Worm (Caenorhabditis elegans) whole organism, mixed stage, embryonic: ENCODE measurements around the gene T09A12.1.

ENCODE experiments used
- M03D4.4 ChIP-seq: sonication (generic microtip); optimal IDR thresholded peaks from 2 replicates; lab custom pipeline; 2017; ENCODE audit warnings: mild to moderate bottlenecking, missing genetic modification characterization, missing compliant biosample characterization
- bed-3 ChIP-seq: fragments of 200-800 bp; sonication (Bioruptor generic); optimal IDR thresholded peaks from 3 replicates; lab custom pipeline; 2018; ENCODE audit warnings: mild to moderate bottlenecking, missing genetic modification characterization, moderate library complexity, missing compliant biosample characterization
- blmp-1 ChIP-seq: fragments of 150-350 bp; optimal IDR thresholded peaks from 2 replicates; lab custom pipeline; 2014; ENCODE audit warnings: missing biosample characterization, missing genetic modification characterization
- ceh-39 ChIP-seq: fragments of 150-350 bp; optimal IDR thresholded peaks from 2 replicates; lab custom pipeline; 2014; ENCODE audit warnings: missing biosample characterization, missing genetic modification characterization
- ceh-43 ChIP-seq: fragments of 200-800 bp; sonication (Bioruptor generic); optimal IDR thresholded peaks from 2 replicates; lab custom pipeline; 2018; ENCODE audit warnings: mild to moderate bottlenecking, missing genetic modification characterization, moderate library complexity, missing compliant biosample characterization
- ceh-83 ChIP-seq: fragments of 200-800 bp; sonication (Bioruptor generic); optimal IDR thresholded peaks from 2 replicates; lab custom pipeline; 2018; ENCODE audit warnings: mild to moderate bottlenecking, missing genetic modification characterization, missing compliant biosample characterization
- ces-1 ChIP-seq: fragments of 150-350 bp; optimal IDR thresholded peaks from 2 replicates; lab custom pipeline; 2014; ENCODE audit warnings: missing biosample characterization, missing genetic modification reagents, missing genetic modification characterization
- cnd-1 ChIP-seq: fragments of 200-800 bp; sonication (Bioruptor generic); optimal IDR thresholded peaks from 2 replicates; lab custom pipeline; 2018; ENCODE audit warnings: mild to moderate bottlenecking, missing genetic modification characterization, missing compliant biosample characterization
- drap-1 ChIP-seq: fragments of 200-800 bp; sonication (Bioruptor generic); optimal IDR thresholded peaks from 3 replicates; lab custom pipeline; 2018; ENCODE audit warnings: mild to moderate bottlenecking, missing genetic modification characterization, missing compliant biosample characterization
- elt-1 ChIP-seq: sonication (generic microtip); optimal IDR thresholded peaks from 2 replicates; lab custom pipeline; 2017; ENCODE audit warnings: missing genetic modification characterization, mild to moderate bottlenecking, missing compliant biosample characterization, antibody characterized with exemption, moderate library complexity, borderline replicate concordance; ENCODE audit not compliant: insufficient read depth
- elt-3 ChIP-seq: fragments of 150-350 bp; optimal IDR thresholded peaks from 2 replicates; lab custom pipeline; 2014; ENCODE audit warnings: missing biosample characterization, missing genetic modification characterization
- flh-1 ChIP-seq: fragments of 200-800 bp; sonication (Bioruptor generic); optimal IDR thresholded peaks from 2 replicates; lab custom pipeline; 2018; ENCODE audit warnings: mild to moderate bottlenecking, missing genetic modification characterization, moderate library complexity, missing compliant biosample characterization
- ham-2 ChIP-seq: fragments of 200-800 bp; sonication (Bioruptor generic); optimal IDR thresholded peaks from 2 replicates; lab custom pipeline; 2018; ENCODE audit warnings: mild to moderate bottlenecking, missing genetic modification characterization, missing compliant biosample characterization
- hlh-1 ChIP-seq: fragments of 150-350 bp; optimal IDR thresholded peaks from 2 replicates; lab custom pipeline; 2014; ENCODE audit warnings: missing biosample characterization, missing genetic modification reagents, missing genetic modification characterization
- lin-13 ChIP-seq: fragments of 150-350 bp; optimal IDR thresholded peaks from 2 replicates; lab custom pipeline; 2014; ENCODE audit warnings: missing biosample characterization, missing genetic modification characterization
- lin-32 ChIP-seq: fragments of 200-800 bp; sonication (Bioruptor generic); optimal IDR thresholded peaks from 2 replicates; lab custom pipeline; 2018; ENCODE audit warnings: mild to moderate bottlenecking, missing genetic modification characterization, missing compliant biosample characterization
- lsy-2 ChIP-seq: fragments of 150-350 bp; optimal IDR thresholded peaks from 2 replicates; lab custom pipeline; 2014; ENCODE audit warnings: missing biosample characterization, missing genetic modification characterization
- mab-5 ChIP-seq: fragments of 150-350 bp; optimal IDR thresholded peaks from 2 replicates; lab custom pipeline; 2014; ENCODE audit warnings: missing biosample characterization, missing genetic modification characterization
- mep-1 ChIP-seq: fragments of 150-350 bp; optimal IDR thresholded peaks from 2 replicates; lab custom pipeline; 2017; ENCODE audit warnings: missing biosample characterization, missing genetic modification reagents, missing genetic modification characterization, inconsistent platforms
- mls-2 ChIP-seq: sonication (generic microtip); optimal IDR thresholded peaks from 2 replicates; lab custom pipeline; 2016; ENCODE audit warnings: mild to moderate bottlenecking, missing genetic modification characterization, moderate library complexity, missing compliant biosample characterization
- nhr-12 ChIP-seq: fragments of 150-350 bp; optimal IDR thresholded peaks from 2 replicates; lab custom pipeline; 2014; ENCODE audit warnings: missing biosample characterization, missing genetic modification characterization
- nhr-2 ChIP-seq: fragments of 150-350 bp; optimal IDR thresholded peaks from 2 replicates; lab custom pipeline; 2014; ENCODE audit warnings: missing biosample characterization, missing genetic modification characterization
- nhr-237 ChIP-seq: fragments of 150-350 bp; optimal IDR thresholded peaks from 2 replicates; lab custom pipeline; 2014; ENCODE audit warnings: missing biosample characterization, missing genetic modification characterization
- nhr-28 ChIP-seq: fragments of 150-350 bp; optimal IDR thresholded peaks from 2 replicates; lab custom pipeline; 2014; ENCODE audit warnings: missing biosample characterization, missing genetic modification characterization
- nhr-76 ChIP-seq: sonication (generic microtip); optimal IDR thresholded peaks from 2 replicates; lab custom pipeline; 2017; ENCODE audit warnings: missing biosample characterization, missing genetic modification characterization
- pha-4 ChIP-seq: fragments of 150-350 bp; optimal IDR thresholded peaks from 2 replicates; lab custom pipeline; 2018; ENCODE audit warnings: missing biosample characterization, missing genetic modification reagents, missing genetic modification characterization
- sem-2 ChIP-seq: fragments of 200-800 bp; sonication (Bioruptor generic); optimal IDR thresholded peaks from 2 replicates; lab custom pipeline; 2018; ENCODE audit warnings: mild to moderate bottlenecking, missing genetic modification characterization, missing compliant biosample characterization
- snpc-4 ChIP-seq: fragments of 150-350 bp; optimal IDR thresholded peaks from 2 replicates; lab custom pipeline; 2014; ENCODE audit warnings: missing biosample characterization, missing genetic modification characterization
- sptf-1 ChIP-seq: sonication (generic microtip); optimal IDR thresholded peaks from 2 replicates; lab custom pipeline; 2017; ENCODE audit warnings: mild to moderate bottlenecking, missing genetic modification characterization, moderate library complexity, missing compliant biosample characterization
- tbx-8 ChIP-seq: fragments of 200-800 bp; sonication (Bioruptor generic); optimal IDR thresholded peaks from 2 replicates; lab custom pipeline; 2018; ENCODE audit warnings: mild to moderate bottlenecking, missing genetic modification characterization, moderate library complexity, missing compliant biosample characterization
- unc-120 ChIP-seq: sonication (generic microtip); optimal IDR thresholded peaks from 2 replicates; lab custom pipeline; 2017; ENCODE audit warnings: missing genetic modification characterization, missing compliant biosample characterization; ENCODE audit not compliant: poor library complexity, severe bottlenecking
- unc-39 ChIP-seq: fragments of 150-350 bp; optimal IDR thresholded peaks from 2 replicates; lab custom pipeline; 2014; ENCODE audit warnings: missing biosample characterization, missing genetic modification characterization
- unc-62 ChIP-seq: fragments of 150-350 bp; optimal IDR thresholded peaks from 2 replicates; lab custom pipeline; 2014; ENCODE audit warnings: missing biosample characterization, missing genetic modification reagents, missing genetic modification characterization
- zip-8 ChIP-seq: fragments of 150-350 bp; optimal IDR thresholded peaks from 2 replicates; lab custom pipeline; 2014; ENCODE audit warnings: missing biosample characterization, missing genetic modification characterization
- ztf-11 ChIP-seq: fragments of 150-350 bp; optimal IDR thresholded peaks from 2 replicates; lab custom pipeline; 2014; ENCODE audit warnings: missing biosample characterization, missing genetic modification characterization

Gene T09A12.1

DNA sequence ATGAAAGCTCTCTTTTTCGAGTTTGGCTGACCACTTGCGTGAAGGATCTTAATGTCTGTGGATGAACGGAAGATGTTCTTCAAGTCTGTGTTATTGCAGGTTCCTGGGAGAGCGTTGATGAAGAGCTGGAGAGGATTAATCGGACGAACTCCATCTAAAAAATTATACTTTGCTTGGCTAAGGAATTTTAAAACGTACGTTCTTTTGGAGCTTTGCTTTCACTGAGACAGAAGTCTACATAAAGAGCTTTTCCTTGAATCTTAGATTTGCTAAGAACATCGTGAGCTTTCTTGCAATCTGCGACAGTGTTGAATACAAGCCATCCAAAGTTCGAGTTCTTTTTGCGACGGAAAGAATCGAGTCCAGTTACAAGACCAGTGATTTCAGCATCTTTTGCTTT, 43.1 kb downstream of the T09A12.1 start:
- TF ChIP-seq zip-8 (no peak), ces-1 (GFP tag; lab: Kevin White, UChicago) (no peak), hlh-1 (tag; lab: Kevin White, UChicago) (no peak), flh-1 (GFP tag; lab: Kevin White, UChicago) (no peak), nhr-76 (tag; lab: Kevin White, UChicago) (no peak), ceh-39 (tag; lab: Kevin White, UChicago) (no peak), ztf-11 (tag; lab: Kevin White, UChicago) (no peak), nhr-2 (tag; lab: Kevin White, UChicago) (no peak), ceh-83 (GFP tag; lab: Kevin White, UChicago) (no peak), snpc-4 (tag; lab: Kevin White, UChicago) (no peak), lsy-2 (tag; lab: Kevin White, UChicago) (no peak), ham-2 (GFP tag; lab: Kevin White, UChicago) (no peak), unc-39 (tag; lab: Kevin White, UChicago) (no peak), blmp-1 (tag; lab: Kevin White, UChicago) (no peak), unc-62 (no peak), nhr-12 (tag; lab: Kevin White, UChicago) (no peak), mls-2 (tag; lab: Kevin White, UChicago) (no peak), sptf-1 (tag; lab: Kevin White, UChicago) (no peak), tbx-8 (GFP tag; lab: Kevin White, UChicago) (no peak)
- TF ChIP-seq, all 35 proteins: peak for 0

DNA sequence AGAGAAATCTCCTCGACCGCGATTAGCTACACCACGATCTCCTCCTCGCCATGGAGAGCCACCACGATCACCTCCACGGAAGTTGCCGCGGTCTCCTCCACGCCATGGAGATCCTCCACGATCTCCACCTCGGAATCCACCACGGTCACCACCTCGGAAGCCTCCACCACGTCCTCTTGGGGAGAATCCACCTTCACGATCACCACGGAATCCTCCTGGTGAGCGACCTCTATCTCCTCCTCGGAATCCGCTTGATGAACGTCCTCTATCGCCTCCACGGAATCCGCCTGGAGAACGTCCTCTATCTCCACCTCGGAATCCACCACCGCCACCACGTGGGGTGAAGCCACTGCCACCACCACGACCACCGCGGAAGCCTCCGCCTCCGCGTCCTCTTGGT, 44.9 kb downstream of the T09A12.1 start:
- TF ChIP-seq ceh-83 (GFP tag; lab: Kevin White, UChicago) (no peak), ceh-43 (GFP tag; lab: Kevin White, UChicago) (no peak), mep-1 (tag; lab: Kevin White, UChicago) (no peak), cnd-1 (no peak), drap-1 (GFP tag; lab: Kevin White, UChicago) (no peak), nhr-2 (tag; lab: Kevin White, UChicago) (no peak), ceh-39 (tag; lab: Kevin White, UChicago) (no peak), nhr-237 (no peak), elt-3 (tag; lab: Kevin White, UChicago) (no peak), ztf-11 (tag; lab: Kevin White, UChicago) (no peak)

ce11 chrIV:8289505-8289579, 45.1 kb downstream of the T09A12.1 start, which contains the start of gene nucl-1:
Gene nucl-1 (minus strand): TSS chrIV:8289530.
- TF ChIP-seq ces-1 (GFP tag; lab: Kevin White, UChicago) (no peak), mab-5 (tag; lab: Kevin White, UChicago) (no peak), nhr-28 (no peak)

DNA sequence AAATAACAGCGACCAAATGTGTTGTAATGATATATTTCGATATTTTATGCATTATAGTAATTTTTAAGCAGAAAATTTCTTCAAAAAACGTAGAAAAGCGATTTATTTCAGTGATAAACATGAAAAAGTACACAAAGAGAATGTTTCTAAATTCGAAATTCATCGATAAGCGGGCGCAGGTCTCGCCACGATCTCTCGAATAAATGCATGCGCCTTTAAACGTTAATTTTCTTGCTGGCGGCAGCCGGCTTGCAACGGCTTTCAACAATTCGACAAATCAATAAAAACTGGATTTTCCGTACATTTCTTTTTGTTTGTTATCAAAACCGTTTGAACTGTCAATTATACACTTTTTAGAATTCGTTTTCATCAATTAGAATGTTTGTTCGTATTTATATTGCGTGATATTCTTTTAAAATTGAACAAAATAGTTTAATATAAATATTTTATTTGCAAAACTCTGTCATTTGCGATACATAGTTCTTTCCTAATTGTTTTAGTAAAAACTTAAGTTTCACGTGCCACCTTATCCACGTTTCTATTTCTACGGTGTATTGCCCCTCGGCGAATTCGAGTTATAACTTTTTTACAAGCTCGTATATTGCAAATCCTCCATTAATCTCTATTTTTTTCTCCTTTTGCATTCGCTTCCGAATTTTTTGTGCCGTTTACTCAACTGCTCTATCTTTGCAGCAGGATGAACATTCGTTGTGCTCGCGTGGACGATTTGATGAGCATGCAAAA, 45.5 kb downstream of the T09A12.1 start, which contains the start of gene daf-31:
Gene daf-31, plus strand, starts transcription at position 694 of the 744 bp plus-strand sequence.
- TF ChIP-seq nhr-12 (tag; lab: Kevin White, UChicago) = no peak
- TF ChIP-seq sem-2 (GFP tag; lab: Kevin White, UChicago) = no peak
- TF ChIP-seq lin-32 (GFP tag; lab: Kevin White, UChicago) = no peak
- TF ChIP-seq ztf-11 (tag; lab: Kevin White, UChicago) = no peak
- TF ChIP-seq nhr-76 (tag; lab: Kevin White, UChicago) = no peak
- no peak for TF ChIP-seq ces-1 (GFP tag; lab: Kevin White, UChicago)
- TF ChIP-seq mab-5 (tag; lab: Kevin White, UChicago) = no peak
- peak; percentile 89 for TF ChIP-seq ham-2 (GFP tag; lab: Kevin White, UChicago)
- no peak for TF ChIP-seq ceh-83 (GFP tag; lab: Kevin White, UChicago)
- no peak for TF ChIP-seq snpc-4 (tag; lab: Kevin White, UChicago)
- TF ChIP-seq M03D4.4 (tag; lab: Kevin White, UChicago) = no peak
- peak; percentile 72 for TF ChIP-seq ceh-39 (tag; lab: Kevin White, UChicago)
- TF ChIP-seq unc-62 = no peak
- TF ChIP-seq nhr-237 = no peak
- TF ChIP-seq mls-2 (tag; lab: Kevin White, UChicago) = no peak
- no peak for TF ChIP-seq flh-1 (GFP tag; lab: Kevin White, UChicago)
- TF ChIP-seq ceh-43 (GFP tag; lab: Kevin White, UChicago) = no peak
- TF ChIP-seq cnd-1 = no peak
- TF ChIP-seq lin-13 (tag; lab: Kevin White, UChicago) = peak; percentile 45
- no peak for TF ChIP-seq elt-1
- peak; percentile 47 for TF ChIP-seq mep-1 (tag; lab: Kevin White, UChicago)
- no peak for TF ChIP-seq bed-3
- no peak for TF ChIP-seq zip-8
- peak; percentile 54 for TF ChIP-seq pha-4 (tag; lab: Kevin White, UChicago)
- no peak for TF ChIP-seq nhr-28
- no peak for TF ChIP-seq unc-39 (tag; lab: Kevin White, UChicago)
- no peak for TF ChIP-seq drap-1 (GFP tag; lab: Kevin White, UChicago)
- no peak for TF ChIP-seq elt-3 (tag; lab: Kevin White, UChicago)
- no peak for TF ChIP-seq sptf-1 (tag; lab: Kevin White, UChicago)
- no peak for TF ChIP-seq blmp-1 (tag; lab: Kevin White, UChicago)
- peak; percentile 11 for TF ChIP-seq hlh-1 (tag; lab: Kevin White, UChicago)
- no peak for TF ChIP-seq nhr-2 (tag; lab: Kevin White, UChicago)
- TF ChIP-seq tbx-8 (GFP tag; lab: Kevin White, UChicago) = no peak
- peak; percentile 34 for TF ChIP-seq lsy-2 (tag; lab: Kevin White, UChicago)
- TF ChIP-seq unc-120 = no peak
